Fruit fly (Drosophila melanogaster) whole organism, wandering third instar larva: Measurements from ENCODE around the gene Uros1.

ENCODE experiments used
- Abd-B ChIP-seq: fragments of >200 bp; optimal IDR thresholded peaks from 2 replicates; lab custom pipeline; 2017; ENCODE audit warnings: missing biosample characterization, missing genetic modification characterization
- CG32264 ChIP-seq: fragments of 200-800 bp; sonication (Bioruptor generic); optimal IDR thresholded peaks from 2 replicates; lab custom pipeline; 2016; ENCODE audit warnings: missing biosample characterization, missing genetic modification characterization
- CG9705 ChIP-seq: fragments of 200-800 bp; sonication (Bioruptor generic); optimal IDR thresholded peaks from 2 replicates; lab custom pipeline; 2018; ENCODE audit warnings: missing biosample characterization, mild to moderate bottlenecking, missing genetic modification characterization
- CrebA ChIP-seq: fragments of 200-800 bp; sonication (Bioruptor generic); optimal IDR thresholded peaks from 2 replicates; lab custom pipeline; 2016; ENCODE audit warnings: missing biosample characterization, mild to moderate bottlenecking, missing genetic modification characterization, borderline replicate concordance
- Dfd ChIP-seq: fragments of >200 bp; optimal IDR thresholded peaks from 2 replicates; lab custom pipeline; 2017; ENCODE audit warnings: missing biosample characterization, missing genetic modification characterization
- Dif ChIP-seq: fragments of 200-275, 200-300 bp; sonication (Bioruptor generic); optimal IDR thresholded peaks from 2 replicates; lab custom pipeline; 2018; ENCODE audit warnings: missing biosample characterization, missing genetic modification characterization; ENCODE audit not compliant: partially characterized antibody
- HLH106 ChIP-seq: fragments of 200-800 bp; optimal IDR thresholded peaks from 3 replicates; lab custom pipeline; 2019; ENCODE audit warnings: missing biosample characterization, mild to moderate bottlenecking, missing genetic modification characterization, moderate library complexity
- Hnf4 ChIP-seq: fragments of 200-800 bp; sonication (Bioruptor generic); optimal IDR thresholded peaks from 2 replicates; lab custom pipeline; 2016; ENCODE audit warnings: missing biosample characterization, mild to moderate bottlenecking, missing genetic modification characterization
- Hr78 ChIP-seq: fragments of >200 bp; optimal IDR thresholded peaks from 2 replicates; lab custom pipeline; 2017; ENCODE audit warnings: missing biosample characterization, missing genetic modification characterization
- Hr83 ChIP-seq: fragments of 200-300 bp; sonication (Bioruptor generic); optimal IDR thresholded peaks from 2 replicates; lab custom pipeline; 2016; ENCODE audit warnings: missing biosample characterization, mild to moderate bottlenecking, missing genetic modification characterization, moderate library complexity; ENCODE audit not compliant: poor library complexity, severe bottlenecking
- Jra ChIP-seq: sonication (Bioruptor generic); optimal IDR thresholded peaks from 2 replicates; lab custom pipeline; 2016; ENCODE audit warnings: missing biosample characterization, missing genetic modification characterization
- Mio ChIP-seq: sonication (Bioruptor generic); optimal IDR thresholded peaks from 2 replicates; lab custom pipeline; 2016; ENCODE audit warnings: missing biosample characterization, missing genetic modification characterization
- N ChIP-seq: fragments of >200 bp; optimal IDR thresholded peaks from 2 replicates; lab custom pipeline; 2018; ENCODE audit warnings: missing biosample characterization, missing external identifiers, missing genetic modification characterization
- OdsH ChIP-seq: fragments of 200-800 bp; sonication (Bioruptor generic); optimal IDR thresholded peaks from 2 replicates; lab custom pipeline; 2016; ENCODE audit warnings: missing biosample characterization, mild to moderate bottlenecking, missing genetic modification characterization
- Rel ChIP-seq, 2 experiments: fragments of 200-800 bp; sonication (Bioruptor generic) in 1 of 2; optimal IDR thresholded peaks; 2 replicates in 1 of 2; 3 replicates in 1 of 2; lab custom pipeline; 2016 to 2019; ENCODE audit warnings: mild to moderate bottlenecking in 2 of 2, missing biosample characterization in 2 of 2, missing genetic modification characterization in 2 of 2, moderate library complexity in 1 of 2
- Vsx2 ChIP-seq: fragments of 200-300, 225-300 bp; sonication (Bioruptor generic); optimal IDR thresholded peaks from 2 replicates; lab custom pipeline; 2018; ENCODE audit warnings: missing biosample characterization, missing genetic modification characterization; ENCODE audit not compliant: partially characterized antibody
- br ChIP-seq: fragments of 200-800 bp; sonication (Bioruptor generic); optimal IDR thresholded peaks from 2 replicates; lab custom pipeline; 2016; ENCODE audit warnings: missing biosample characterization, missing genetic modification characterization
- brk ChIP-seq: fragments of 200-800 bp; sonication (Bioruptor generic); optimal IDR thresholded peaks from 2 replicates; lab custom pipeline; 2016; ENCODE audit warnings: missing biosample characterization, mild to moderate bottlenecking, missing genetic modification characterization
- dl ChIP-seq, 2 experiments: fragments of 175-275, 200-275 bp in 1 of 2; fragments of 200-275 bp in 1 of 2; sonication (Bioruptor generic); optimal IDR thresholded peaks; lab custom pipeline; 2018; ENCODE audit warnings: mild to moderate bottlenecking in 2 of 2, missing biosample characterization in 2 of 2, missing genetic modification characterization in 2 of 2, moderate library complexity in 2 of 2; ENCODE audit not compliant: partially characterized antibody in 2 of 2, insufficient read depth in 1 of 2
- dmrt93B ChIP-seq: fragments of 200-800 bp; sonication (Bioruptor generic); optimal IDR thresholded peaks from 2 replicates; lab custom pipeline; 2018; ENCODE audit warnings: missing biosample characterization, mild to moderate bottlenecking, missing genetic modification characterization
- dsf ChIP-seq: sonication (Bioruptor generic); optimal IDR thresholded peaks from 2 replicates; lab custom pipeline; 2016; ENCODE audit warnings: missing biosample characterization, missing genetic modification characterization, borderline replicate concordance
- ey ChIP-seq: fragments of 200-800 bp; sonication (Bioruptor generic); optimal IDR thresholded peaks from 2 replicates; lab custom pipeline; 2016; ENCODE audit warnings: missing biosample characterization, missing genetic modification characterization
- foxo ChIP-seq, 2 experiments: fragments of 200-800 bp; sonication (Bioruptor generic); optimal IDR thresholded peaks; 2 replicates in 1 of 2; 3 replicates in 1 of 2; lab custom pipeline; 2016 to 2017; ENCODE audit warnings: missing biosample characterization in 2 of 2, missing genetic modification characterization in 2 of 2
- fru ChIP-seq: fragments of 200-800 bp; sonication (Bioruptor generic); optimal IDR thresholded peaks from 3 replicates; lab custom pipeline; 2016; ENCODE audit warnings: missing biosample characterization, mild to moderate bottlenecking, missing genetic modification characterization
- h ChIP-seq: fragments of 200-800 bp; sonication (Bioruptor generic); optimal IDR thresholded peaks from 3 replicates; lab custom pipeline; 2016; ENCODE audit warnings: missing biosample characterization, mild to moderate bottlenecking, missing genetic modification characterization
- jim ChIP-seq: fragments of 175-275, 200-325 bp; sonication (Bioruptor generic); optimal IDR thresholded peaks from 2 replicates; lab custom pipeline; 2016; ENCODE audit warnings: missing biosample characterization, mild to moderate bottlenecking, missing genetic modification characterization
- lola ChIP-seq: fragments of >200 bp; optimal IDR thresholded peaks from 2 replicates; lab custom pipeline; 2017; ENCODE audit warnings: missing biosample characterization, missing genetic modification characterization
- pan ChIP-seq: fragments of >200 bp; optimal IDR thresholded peaks from 2 replicates; lab custom pipeline; 2017
- psq ChIP-seq: fragments of 200-800 bp; sonication (Bioruptor generic); optimal IDR thresholded peaks from 3 replicates; lab custom pipeline; 2017; ENCODE audit warnings: missing biosample characterization, mild to moderate bottlenecking, missing genetic modification characterization, moderate library complexity
- rgr ChIP-seq: fragments of 200-800 bp; sonication (Bioruptor generic); optimal IDR thresholded peaks from 3 replicates; lab custom pipeline; 2016; ENCODE audit warnings: missing biosample characterization, mild to moderate bottlenecking, missing genetic modification characterization
- sage ChIP-seq: fragments of 200-800 bp; sonication (Bioruptor generic); optimal IDR thresholded peaks from 2 replicates; lab custom pipeline; 2016; ENCODE audit warnings: missing biosample characterization, mild to moderate bottlenecking, missing genetic modification characterization
- sv ChIP-seq: fragments of 200-800 bp; sonication (Bioruptor generic); optimal IDR thresholded peaks from 3 replicates; lab custom pipeline; 2016; ENCODE audit warnings: missing biosample characterization, missing genetic modification characterization
- tai ChIP-seq: sonication (Bioruptor generic); optimal IDR thresholded peaks from 2 replicates; lab custom pipeline; 2016; ENCODE audit warnings: missing biosample characterization, missing genetic modification characterization
- usp ChIP-seq: fragments of >200 bp; optimal IDR thresholded peaks from 2 replicates; lab custom pipeline; 2017; ENCODE audit warnings: missing biosample characterization, missing genetic modification characterization
- woc ChIP-seq: sonication (Bioruptor generic); optimal IDR thresholded peaks from 2 replicates; lab custom pipeline; 2016; ENCODE audit warnings: missing biosample characterization, mild to moderate bottlenecking, missing genetic modification characterization

Gene Uros1

dm6 chrX:8900094-8900493, at the start of gene Uros1:
Gene Uros1, minus strand, starts transcription at chrX:8900264.
- TF ChIP-seq Dif (GFP tag; lab: Kevin White, UChicago): no peak
- no peak for TF ChIP-seq OdsH (GFP tag; lab: Kevin White, UChicago)
- no peak for TF ChIP-seq dsf
- no peak for TF ChIP-seq CrebA
- no peak for TF ChIP-seq dl (GFP tag; optimal IDR thresholded peaks at IDR 0.05; lab: Kevin White, UChicago; ENCODE audit: insufficient read depth in 1 of 2, partially characterized antibody in 2 of 2)
- no peak for TF ChIP-seq rgr (GFP tag; lab: Kevin White, UChicago)
- TF ChIP-seq Jra: no peak
- TF ChIP-seq br (GFP tag; lab: Kevin White, UChicago): peak; percentile 5
- no peak for TF ChIP-seq N (GFP tag; lab: Kevin White, UChicago)
- no peak for TF ChIP-seq brk
- no peak for TF ChIP-seq dmrt93B
- peak; percentile 38 for TF ChIP-seq HLH106 (tag; lab: Kevin White, UChicago)
- TF ChIP-seq CG32264 (GFP tag; lab: Kevin White, UChicago): no peak
- peak; percentile 16 for TF ChIP-seq h
- TF ChIP-seq ey (GFP tag; lab: Kevin White, UChicago): peak; percentile 13
- no peak for TF ChIP-seq jim (GFP tag; lab: Kevin White, UChicago)
- no peak for TF ChIP-seq Mio (GFP tag; lab: Kevin White, UChicago)
- TF ChIP-seq sv (GFP tag; lab: Kevin White, UChicago): no peak
- no peak for TF ChIP-seq Hr78
- TF ChIP-seq Dfd (GFP tag; lab: Kevin White, UChicago): no peak
- no peak for TF ChIP-seq Hr83 (GFP tag; lab: Kevin White, UChicago)
- TF ChIP-seq psq: peak; percentile 14
- no peak for TF ChIP-seq lola (GFP tag; lab: Kevin White, UChicago)
- TF ChIP-seq tai (GFP tag; lab: Kevin White, UChicago): no peak
- TF ChIP-seq Hnf4 (GFP tag; lab: Kevin White, UChicago): peak; percentile 12
- TF ChIP-seq Rel (GFP tag; optimal IDR thresholded peaks at IDR 0.05; lab: Kevin White, UChicago): no peak
- TF ChIP-seq Rel (tag; optimal IDR thresholded peaks at IDR 0.05; lab: Kevin White, UChicago): no peak
- TF ChIP-seq sage (GFP tag; lab: Kevin White, UChicago): no peak
- TF ChIP-seq woc: no peak
- TF ChIP-seq usp (GFP tag; lab: Kevin White, UChicago): no peak
- peak; percentile 29 for TF ChIP-seq fru (GFP tag; lab: Kevin White, UChicago)
- no peak for TF ChIP-seq Vsx2 (GFP tag; lab: Kevin White, UChicago)
- no peak for TF ChIP-seq CG9705
- no peak for TF ChIP-seq pan (lab: Kevin White, UChicago)
- peak in 1 of 2 experiments; percentile 41 for TF ChIP-seq foxo (GFP tag; optimal IDR thresholded peaks at IDR 0.05; lab: Kevin White, UChicago)

- TF ChIP-seq pan (lab: Kevin White, UChicago): no peak
These were observed 24.7 kb upstream of the Uros1 start for dm6 chrX:8924778-8925177.

DNA sequence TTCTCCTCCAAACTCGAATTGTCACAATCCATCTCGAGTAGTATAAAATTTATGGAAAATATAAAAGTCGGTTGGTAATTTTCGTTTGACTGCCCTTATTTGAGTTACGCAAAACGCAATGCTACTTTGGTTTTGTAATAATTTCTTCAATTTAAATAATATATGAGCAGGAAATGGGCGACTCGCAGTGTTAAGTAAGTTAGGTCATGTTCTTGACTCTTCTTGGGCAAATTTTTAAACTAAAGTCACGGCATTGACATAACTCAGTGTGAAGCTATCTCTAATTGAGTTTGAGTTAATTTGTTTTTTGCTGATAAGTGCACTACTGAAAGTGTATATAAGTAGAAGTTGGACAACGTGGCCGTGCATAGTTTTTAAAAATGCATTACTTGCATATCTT, 23.5 kb upstream of the Uros1 start, which contains the start of the genes CG12661 and CG43255:
Gene CG12661 (minus strand): TSS at position 101 of the 400 bp plus-strand sequence.
Gene CG43255 (plus strand): TSS at position 374 of the 400 bp plus-strand sequence.
- no peak for TF ChIP-seq br (GFP tag; lab: Kevin White, UChicago)
- TF ChIP-seq pan (lab: Kevin White, UChicago): no peak
- TF ChIP-seq Dfd (GFP tag; lab: Kevin White, UChicago): no peak
- no peak for TF ChIP-seq sv (GFP tag; lab: Kevin White, UChicago)
- TF ChIP-seq CrebA: no peak
- no peak for TF ChIP-seq Vsx2 (GFP tag; lab: Kevin White, UChicago)
- no peak for TF ChIP-seq h
- TF ChIP-seq brk: no peak
- no peak for TF ChIP-seq Dif (GFP tag; lab: Kevin White, UChicago)
- TF ChIP-seq, all 38 proteins: peak for 0

DNA sequence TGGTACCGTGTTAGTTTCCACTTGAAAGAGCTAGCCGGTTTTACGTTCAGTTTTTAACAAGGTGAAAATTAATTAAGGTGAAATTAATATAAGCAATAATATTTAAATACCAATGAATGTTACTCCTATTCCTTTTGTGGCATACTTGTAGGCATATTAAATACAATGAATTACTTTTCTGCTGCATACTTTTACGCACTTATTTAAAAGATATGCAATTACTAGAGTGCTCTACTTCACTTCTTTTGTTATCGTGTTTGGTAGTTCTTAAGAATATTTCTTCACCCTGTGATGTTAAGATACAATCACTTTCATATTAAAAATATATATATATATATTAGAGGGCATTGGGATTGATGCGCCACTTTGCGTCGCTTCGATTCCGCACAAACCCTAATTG, 11.8 kb upstream of the Uros1 start:
- TF ChIP-seq CG9705 (no peak), Mio (GFP tag; lab: Kevin White, UChicago) (no peak), Hr78 (no peak), foxo (GFP tag; optimal IDR thresholded peaks at IDR 0.05; lab: Kevin White, UChicago) (no peak), jim (GFP tag; lab: Kevin White, UChicago) (no peak), Dif (GFP tag; lab: Kevin White, UChicago) (no peak), HLH106 (tag; lab: Kevin White, UChicago) (no peak), sage (GFP tag; lab: Kevin White, UChicago) (no peak), lola (GFP tag; lab: Kevin White, UChicago) (no peak), Abd-B (GFP tag; lab: Kevin White, UChicago) (no peak)
